Fruit fly (Drosophila melanogaster): ENCODE data around the gene Mzt1.

The Mzt1 gene

dm6 chr3L:2392745-2393435 is 3.8 kb downstream of the Mzt1 start:
- no peak for TF ChIP-seq cnc (optimal IDR thresholded peaks at IDR 0.05)
- peak; percentile 73 for TF ChIP-seq tj (GFP tag; optimal IDR thresholded peaks at IDR 0.05)
- TF ChIP-seq CG5204 (GFP tag; optimal IDR thresholded peaks at IDR 0.05), result no peak
- TF ChIP-seq bab1 (GFP tag; optimal IDR thresholded peaks at IDR 0.05), result no peak

dm6 chr3L:2397571-2398187 is 8.6 kb downstream of the Mzt1 start:
- TF ChIP-seq cnc (optimal IDR thresholded peaks at IDR 0.05) (no peak), tj (GFP tag; optimal IDR thresholded peaks at IDR 0.05) (no peak), CG1620 (GFP tag; optimal IDR thresholded peaks at IDR 0.05) (no peak), toe (GFP tag; optimal IDR thresholded peaks at IDR 0.05) (no peak), CG14711 (tag; optimal IDR thresholded peaks at IDR 0.05) (no peak), Mnt (GFP tag; optimal IDR thresholded peaks at IDR 0.05) (no peak), CG5204 (GFP tag; optimal IDR thresholded peaks at IDR 0.05) (no peak), pad (GFP tag; optimal IDR thresholded peaks at IDR 0.05) (no peak), CG11617 (GFP tag; optimal IDR thresholded peaks at IDR 0.05) (no peak), cic (GFP tag; optimal IDR thresholded peaks at IDR 0.05) (no peak), Clk (GFP tag; optimal IDR thresholded peaks at IDR 0.05) (no peak), Hr96 (GFP tag; optimal IDR thresholded peaks at IDR 0.05) (no peak), CG12768 (GFP tag; optimal IDR thresholded peaks at IDR 0.05) (no peak)

dm6 chr3L:2398636-2399035 is 9.6 kb downstream of the Mzt1 start:
- TF ChIP-seq tj (GFP tag; optimal IDR thresholded peaks at IDR 0.05), result peak; percentile 57
- TF ChIP-seq cnc (optimal IDR thresholded peaks at IDR 0.05), result no peak

- TF ChIP-seq cic (GFP tag; optimal IDR thresholded peaks at IDR 0.05) (no peak), tj (GFP tag; optimal IDR thresholded peaks at IDR 0.05) (no peak), CG14711 (tag; optimal IDR thresholded peaks at IDR 0.05) (no peak), CG12768 (GFP tag; optimal IDR thresholded peaks at IDR 0.05) (no peak), CG1620 (GFP tag; optimal IDR thresholded peaks at IDR 0.05) (no peak), cnc (optimal IDR thresholded peaks at IDR 0.05) (no peak), Crg-1 (GFP tag; optimal IDR thresholded peaks at IDR 0.05) (no peak), pad (GFP tag; optimal IDR thresholded peaks at IDR 0.05) (no peak), CG5204 (GFP tag; optimal IDR thresholded peaks at IDR 0.05) (no peak), CG11617 (GFP tag; optimal IDR thresholded peaks at IDR 0.05) (no peak), CG7101 (tag; optimal IDR thresholded peaks at IDR 0.05) (no peak), Hr96 (GFP tag; optimal IDR thresholded peaks at IDR 0.05) (no peak), CG7045 (GFP tag; optimal IDR thresholded peaks at IDR 0.05) (no peak), bab1 (GFP tag; optimal IDR thresholded peaks at IDR 0.05) (no peak), kay (GFP tag; ENCODE audit: borderline replicate concordance) (no peak), ovo (GFP tag; optimal IDR thresholded peaks at IDR 0.05) (no peak), toe (GFP tag; optimal IDR thresholded peaks at IDR 0.05) (no peak), Clk (GFP tag; optimal IDR thresholded peaks at IDR 0.05) (no peak), CG33017 (tag; optimal IDR thresholded peaks at IDR 0.05) (no peak)
Observed at dm6 chr3L:2399788-2400187, 10.7 kb downstream of the Mzt1 start.

dm6 chr3L:2400227-2400840 is 11.3 kb downstream of the Mzt1 start:
- TF ChIP-seq CG1620 (GFP tag; optimal IDR thresholded peaks at IDR 0.05) (no peak), CG7101 (tag; optimal IDR thresholded peaks at IDR 0.05) (no peak), CG5204 (GFP tag; optimal IDR thresholded peaks at IDR 0.05) (no peak), Mnt (GFP tag; optimal IDR thresholded peaks at IDR 0.05) (peak; percentile 17), bab1 (GFP tag; optimal IDR thresholded peaks at IDR 0.05) (no peak), toe (GFP tag; optimal IDR thresholded peaks at IDR 0.05) (no peak), Hr96 (GFP tag; optimal IDR thresholded peaks at IDR 0.05) (no peak), CG14711 (tag; optimal IDR thresholded peaks at IDR 0.05) (no peak), CG7045 (GFP tag; optimal IDR thresholded peaks at IDR 0.05) (no peak), Clk (GFP tag; optimal IDR thresholded peaks at IDR 0.05) (no peak), kay (GFP tag; ENCODE audit: borderline replicate concordance) (peak; percentile 9), CG33017 (tag; optimal IDR thresholded peaks at IDR 0.05) (peak; percentile 10)

dm6 chr3L:2402206-2402605 is 13.1 kb downstream of the Mzt1 start:
- TF ChIP-seq CG1620 (GFP tag; optimal IDR thresholded peaks at IDR 0.05), result no peak
- TF ChIP-seq CG33017 (tag; optimal IDR thresholded peaks at IDR 0.05), result peak; percentile 11
- no peak for TF ChIP-seq CG7101 (tag; optimal IDR thresholded peaks at IDR 0.05)
- no peak for TF ChIP-seq CG5204 (GFP tag; optimal IDR thresholded peaks at IDR 0.05)
- TF ChIP-seq toe (GFP tag; optimal IDR thresholded peaks at IDR 0.05), result no peak
- TF ChIP-seq cic (GFP tag; optimal IDR thresholded peaks at IDR 0.05), result peak; percentile 31
- no peak for TF ChIP-seq Crg-1 (GFP tag; optimal IDR thresholded peaks at IDR 0.05)

dm6 chr3L:2407271-2407670 is 18.2 kb downstream of the Mzt1 start:
- TF ChIP-seq tj (GFP tag; optimal IDR thresholded peaks at IDR 0.05), result no peak
- no peak for TF ChIP-seq Mnt (GFP tag; optimal IDR thresholded peaks at IDR 0.05)
- TF ChIP-seq cnc (optimal IDR thresholded peaks at IDR 0.05), result no peak
- no peak for TF ChIP-seq toe (GFP tag; optimal IDR thresholded peaks at IDR 0.05)
- no peak for TF ChIP-seq CG5204 (GFP tag; optimal IDR thresholded peaks at IDR 0.05)
- TF ChIP-seq kay (GFP tag; ENCODE audit: borderline replicate concordance), result no peak
- TF ChIP-seq bab1 (GFP tag; optimal IDR thresholded peaks at IDR 0.05), result no peak
- TF ChIP-seq CG14711 (tag; optimal IDR thresholded peaks at IDR 0.05), result no peak
- no peak for TF ChIP-seq ovo (GFP tag; optimal IDR thresholded peaks at IDR 0.05)
- no peak for TF ChIP-seq cic (GFP tag; optimal IDR thresholded peaks at IDR 0.05)

All from whole organism, adult.